Fruit fly (Drosophila melanogaster) whole organism, embryonic: Measurements from ENCODE around the gene CG34295.

Experiments used
- Atf-2 ChIP-seq: fragments of 200-800 bp; sonication (Bioruptor generic); optimal IDR thresholded peaks from 2 replicates; lab custom pipeline; 2016; ENCODE audit warnings: missing biosample characterization, missing genetic modification characterization
- B-H1 ChIP-seq: fragments of 200-800 bp; sonication (Bioruptor generic); IDR thresholded peaks from 3 replicates; pipeline ENCODE4 v1.3.6; 2022; ENCODE audit warnings: missing biosample characterization, missing genetic modification characterization
- B-H2 ChIP-seq: fragments of 200-800 bp; sonication (Bioruptor generic); optimal IDR thresholded peaks from 2 replicates; lab custom pipeline; 2018; ENCODE audit warnings: missing biosample characterization, mild to moderate bottlenecking, missing genetic modification characterization
- CG10565 ChIP-seq: fragments of 200-800 bp; sonication (Bioruptor generic); optimal IDR thresholded peaks from 3 replicates; lab custom pipeline; 2016; ENCODE audit warnings: missing biosample characterization, mild to moderate bottlenecking, missing genetic modification characterization
- CG12219 ChIP-seq: fragments of 200-800 bp; sonication (Bioruptor generic); optimal IDR thresholded peaks from 3 replicates; lab custom pipeline; 2018; ENCODE audit warnings: missing biosample characterization, mild to moderate bottlenecking, missing genetic modification characterization
- CG12299 ChIP-seq: fragments of 200-800 bp; sonication (Bioruptor generic); optimal IDR thresholded peaks from 2 replicates; lab custom pipeline; 2018; ENCODE audit warnings: missing biosample characterization, mild to moderate bottlenecking, missing genetic modification characterization
- CG13424 ChIP-seq: fragments of 200-800 bp; sonication (Bioruptor generic); optimal IDR thresholded peaks from 2 replicates; lab custom pipeline; 2019; ENCODE audit warnings: missing biosample characterization, mild to moderate bottlenecking, missing genetic modification characterization, moderate library complexity
- CG14710 ChIP-seq: fragments of 200-800 bp; sonication (Bioruptor generic); optimal IDR thresholded peaks from 3 replicates; lab custom pipeline; 2019; ENCODE audit warnings: missing biosample characterization, mild to moderate bottlenecking, missing genetic modification characterization, moderate library complexity
- CG15514 ChIP-seq: fragments of 200-800 bp; sonication (Bioruptor generic); optimal IDR thresholded peaks from 3 replicates; lab custom pipeline; 2017; ENCODE audit warnings: missing biosample characterization, missing genetic modification characterization, mild to moderate bottlenecking, moderate library complexity, missing genetic modification reagents
- CG1602 ChIP-seq: fragments of 200-800 bp; sonication (Bioruptor generic); optimal IDR thresholded peaks from 3 replicates; lab custom pipeline; 2016; ENCODE audit warnings: missing biosample characterization, missing genetic modification characterization
- CG17385 ChIP-seq: fragments of 200-800 bp; sonication (Bioruptor generic); optimal IDR thresholded peaks from 3 replicates; lab custom pipeline; 2018; ENCODE audit warnings: missing biosample characterization, mild to moderate bottlenecking, missing genetic modification characterization
- CG2875 ChIP-seq: fragments of 200-800 bp; sonication (Bioruptor generic); optimal IDR thresholded peaks from 2 replicates; lab custom pipeline; 2017; ENCODE audit warnings: missing biosample characterization, mild to moderate bottlenecking, missing genetic modification characterization, missing genetic modification reagents
- CG33557 ChIP-seq: fragments of 200-800 bp; sonication (Bioruptor generic); optimal IDR thresholded peaks from 2 replicates; lab custom pipeline; 2019; ENCODE audit warnings: missing biosample characterization, mild to moderate bottlenecking, missing genetic modification characterization, moderate library complexity
- CG34422 ChIP-seq: fragments of 200-800 bp; sonication (Bioruptor generic); IDR thresholded peaks from 3 replicates; pipeline ENCODE4 v1.3.6; 2022; ENCODE audit warnings: missing biosample characterization, missing genetic modification characterization
- CG3847 ChIP-seq: fragments of 200-800 bp; sonication (Bioruptor generic); IDR thresholded peaks from 2 replicates; pipeline ENCODE4 v1.3.6; 2022; ENCODE audit warnings: missing biosample characterization, missing genetic modification characterization
- CG4404 ChIP-seq: fragments of 200-800 bp; sonication (Bioruptor generic); IDR thresholded peaks from 2 replicates; pipeline ENCODE4 v1.3.6; 2022; ENCODE audit warnings: missing biosample characterization, missing genetic modification characterization
- CG5953 ChIP-seq: fragments of 200-800 bp; sonication (Bioruptor generic); IDR thresholded peaks from 2 replicates; pipeline ENCODE4 v1.3.6; 2022; ENCODE audit warnings: missing biosample characterization, missing genetic modification characterization
- CG9437 ChIP-seq: fragments of 200-800 bp; sonication (Bioruptor generic); optimal IDR thresholded peaks from 2 replicates; lab custom pipeline; 2018; ENCODE audit warnings: missing biosample characterization, mild to moderate bottlenecking, missing genetic modification characterization
- CG9727 ChIP-seq: fragments of 200-800 bp; sonication (Bioruptor generic); optimal IDR thresholded peaks from 3 replicates; lab custom pipeline; 2017; ENCODE audit warnings: missing biosample characterization, mild to moderate bottlenecking, missing genetic modification characterization
- CoRest ChIP-seq: fragments of 200-800 bp; sonication (Bioruptor generic); optimal IDR thresholded peaks from 3 replicates; lab custom pipeline; 2018; ENCODE audit warnings: missing biosample characterization, mild to moderate bottlenecking, missing genetic modification characterization, moderate library complexity
- Dfd ChIP-seq, 2 experiments: fragments of >200 bp; optimal IDR thresholded peaks; 2 replicates each; lab custom pipeline; 2017; ENCODE audit warnings: missing biosample characterization in 2 of 2, missing genetic modification characterization in 2 of 2
- Dref ChIP-seq: fragments of 200-800 bp; sonication (Bioruptor generic); IDR thresholded peaks from 2 replicates; pipeline ENCODE4 v1.3.6; 2022; ENCODE audit warnings: missing biosample characterization, missing genetic modification characterization
- Nf-YA ChIP-seq: fragments of 200-800 bp; sonication (Bioruptor generic); IDR thresholded peaks from 2 replicates; pipeline ENCODE4 v1.3.6; 2022; ENCODE audit warnings: missing biosample characterization, missing genetic modification characterization
- Opbp ChIP-seq: fragments of 200-800 bp; sonication (Bioruptor generic); IDR thresholded peaks from 3 replicates; pipeline ENCODE4 v1.3.6; 2022; ENCODE audit warnings: missing biosample characterization, missing genetic modification characterization; ENCODE audit not compliant: partially characterized antibody
- Optix ChIP-seq: fragments of 200-800 bp; sonication (Bioruptor generic); IDR thresholded peaks from 3 replicates; pipeline ENCODE4 v1.3.6; 2022; ENCODE audit warnings: missing biosample characterization, missing genetic modification characterization
- Pdp1 ChIP-seq, 2 experiments: fragments of 200-800 bp; sonication (Bioruptor generic); optimal IDR thresholded peaks; 3 replicates each; lab custom pipeline; 2016; ENCODE audit warnings: missing biosample characterization in 2 of 2, missing genetic modification characterization in 2 of 2, mild to moderate bottlenecking in 1 of 2, moderate library complexity in 1 of 2
- Ptx1 ChIP-seq: fragments of 200-800 bp; sonication (Bioruptor generic); IDR thresholded peaks from 2 replicates; pipeline ENCODE4 v1.3.6; 2022; ENCODE audit warnings: missing biosample characterization, missing genetic modification characterization
- Sox102F ChIP-seq: fragments of 200-800 bp; sonication (Bioruptor generic); optimal IDR thresholded peaks from 2 replicates; lab custom pipeline; 2018; ENCODE audit warnings: missing biosample characterization, mild to moderate bottlenecking, missing genetic modification characterization, moderate library complexity
- Spps ChIP-seq: fragments of 200-800 bp; sonication (Bioruptor generic); optimal IDR thresholded peaks from 2 replicates; lab custom pipeline; 2018; ENCODE audit warnings: missing biosample characterization, mild to moderate bottlenecking, missing genetic modification characterization
- Stat92E ChIP-seq, 3 experiments: fragments of >200 bp in 2 of 3; fragments of 200-800 bp in 1 of 3; sonication (Bioruptor generic) in 1 of 3; optimal IDR thresholded peaks; 2 replicates each; lab custom pipeline; 2017 to 2019; ENCODE audit warnings: missing biosample characterization in 3 of 3, missing genetic modification characterization in 3 of 3, mild to moderate bottlenecking in 1 of 3, moderate library complexity in 1 of 3
- Xbp1 ChIP-seq: fragments of 200-800 bp; sonication (Bioruptor generic); optimal IDR thresholded peaks from 3 replicates; lab custom pipeline; 2016; ENCODE audit warnings: missing biosample characterization, mild to moderate bottlenecking, missing genetic modification characterization
- aop ChIP-seq: fragments of 200-800 bp; sonication (Bioruptor generic); IDR thresholded peaks from 2 replicates; pipeline ENCODE4 v1.3.6; 2022; ENCODE audit warnings: missing biosample characterization, missing genetic modification characterization
- ara ChIP-seq: fragments of 200-800 bp; sonication (Bioruptor generic); IDR thresholded peaks from 2 replicates; pipeline ENCODE4 v1.3.6; 2022; ENCODE audit warnings: missing biosample characterization, missing genetic modification characterization
- cad ChIP-seq: fragments of >200 bp; optimal IDR thresholded peaks from 2 replicates; lab custom pipeline; 2017; ENCODE audit warnings: missing biosample characterization, missing genetic modification characterization
- cg ChIP-seq: fragments of 200-800 bp; sonication (Bioruptor generic); optimal IDR thresholded peaks from 3 replicates; lab custom pipeline; 2019; ENCODE audit warnings: missing biosample characterization, mild to moderate bottlenecking, missing genetic modification characterization, moderate library complexity
- fd96Cb ChIP-seq: fragments of 200-800 bp; sonication (Bioruptor generic); optimal IDR thresholded peaks from 2 replicates; lab custom pipeline; 2018; ENCODE audit warnings: missing biosample characterization, mild to moderate bottlenecking, missing genetic modification characterization, moderate library complexity
- gem ChIP-seq: fragments of 200-800 bp; sonication (Bioruptor generic); optimal IDR thresholded peaks from 2 replicates; lab custom pipeline; 2019; ENCODE audit warnings: missing biosample characterization, mild to moderate bottlenecking, missing genetic modification characterization, moderate library complexity
- grn ChIP-seq: fragments of 200-800 bp; sonication (Bioruptor generic); optimal IDR thresholded peaks from 3 replicates; lab custom pipeline; 2017; ENCODE audit warnings: missing biosample characterization, missing genetic modification characterization
- her ChIP-seq: fragments of 200-800 bp; sonication (Bioruptor generic); optimal IDR thresholded peaks from 2 replicates; lab custom pipeline; 2016; ENCODE audit warnings: missing biosample characterization, missing genetic modification characterization
- jumu ChIP-seq: fragments of 200-800 bp; sonication (Bioruptor generic); optimal IDR thresholded peaks from 3 replicates; lab custom pipeline; 2016; ENCODE audit warnings: missing biosample characterization, missing genetic modification characterization
- kay ChIP-seq: fragments of 200-800 bp; sonication (Bioruptor generic); optimal IDR thresholded peaks from 2 replicates; lab custom pipeline; 2016; ENCODE audit warnings: missing biosample characterization, missing genetic modification characterization
- nerfin-1 ChIP-seq: fragments of 200-800 bp; sonication (Bioruptor generic); optimal IDR thresholded peaks from 3 replicates; lab custom pipeline; 2019; ENCODE audit warnings: missing biosample characterization, mild to moderate bottlenecking, missing genetic modification characterization, moderate library complexity
- nom ChIP-seq: fragments of 200-800 bp; sonication (Bioruptor generic); optimal IDR thresholded peaks from 2 replicates; lab custom pipeline; 2017; ENCODE audit warnings: missing biosample characterization, missing genetic modification characterization, mild to moderate bottlenecking, moderate library complexity, missing genetic modification reagents
- oc ChIP-seq: fragments of 200-800 bp; sonication (Bioruptor generic); optimal IDR thresholded peaks from 2 replicates; lab custom pipeline; 2018; ENCODE audit warnings: missing biosample characterization, mild to moderate bottlenecking, missing genetic modification characterization, moderate library complexity
- pb ChIP-seq: fragments of 200-800 bp; sonication (Bioruptor generic); optimal IDR thresholded peaks from 3 replicates; lab custom pipeline; 2016; ENCODE audit warnings: missing biosample characterization, missing genetic modification characterization
- pho ChIP-seq: fragments of 200-800 bp; sonication (Bioruptor generic); optimal IDR thresholded peaks from 2 replicates; lab custom pipeline; 2016; ENCODE audit warnings: missing biosample characterization, missing genetic modification characterization
- prd ChIP-seq, 3 experiments: fragments of >200 bp in 2 of 3; fragments of 200-800 bp in 1 of 3; sonication (Bioruptor generic) in 1 of 3; optimal IDR thresholded peaks in 2 of 3; IDR thresholded peaks in 1 of 3; 2 replicates in 2 of 3; 3 replicates in 1 of 3; pipeline versions ENCODE4 v1.3.6 to Lab custom; 2017 to 2022; ENCODE audit warnings: missing biosample characterization in 1 of 3, missing genetic modification characterization in 1 of 3
- pzg ChIP-seq: fragments of 200-800 bp; sonication (Bioruptor generic); optimal IDR thresholded peaks from 3 replicates; lab custom pipeline; 2018; ENCODE audit warnings: missing biosample characterization, mild to moderate bottlenecking, missing genetic modification characterization, moderate library complexity
- slbo ChIP-seq: fragments of 200-800 bp; sonication (Bioruptor generic); IDR thresholded peaks from 2 replicates; pipeline ENCODE4 v1.3.6; 2022; ENCODE audit warnings: missing biosample characterization, missing genetic modification characterization
- sob ChIP-seq: fragments of 200-800 bp; sonication (Bioruptor generic); IDR thresholded peaks from 2 replicates; pipeline ENCODE4 v1.3.6; 2022; ENCODE audit warnings: missing biosample characterization, missing genetic modification characterization

Gene CG34295

dm6 chr3R:28805164-28805563 is 15.7 kb downstream of the CG34295 start (continued):
- no peak for TF ChIP-seq prd (optimal IDR thresholded peaks at IDR 0.05; lab: Kevin White, UChicago)
- TF ChIP-seq prd (GFP tag; IDR thresholded peaks at IDR 0.05; lab: Robert Waterston, UW) = peak; percentile 43; the same call in 2 of the 3 replicates
- no peak for TF ChIP-seq cad (GFP tag; lab: Kevin White, UChicago)
- TF ChIP-seq CG2875 (GFP tag; lab: Kevin White, UChicago) = no peak
- TF ChIP-seq CG12219 (GFP tag; lab: Kevin White, UChicago) = no peak
- no peak for TF ChIP-seq CG15514 (GFP tag; lab: Kevin White, UChicago)
- TF ChIP-seq CG33557 (GFP tag; lab: Kevin White, UChicago) = peak; percentile 1
- no peak for TF ChIP-seq nerfin-1 (tag; lab: Kevin White, UChicago)
- no peak for TF ChIP-seq kay (GFP tag; lab: Kevin White, UChicago)
- TF ChIP-seq CG3847 (GFP tag; lab: Robert Waterston, UW) = peak; percentile 45; the same call in 1 of the 2 replicates
- TF ChIP-seq CG1602 (GFP tag; lab: Kevin White, UChicago) = peak; percentile 5
- no peak for TF ChIP-seq Nf-YA (GFP tag; lab: Robert Waterston, UW)
- TF ChIP-seq CG4404 (GFP tag; lab: Robert Waterston, UW) = 0 out of 2 replicates have a peak, but pooled peaks have one; percentile 5
- no peak for TF ChIP-seq CG14710
- TF ChIP-seq Optix = peak; percentile 27; the same call in 1 of the 3 replicates
- no peak for TF ChIP-seq slbo (GFP tag; lab: Robert Waterston, UW)
- TF ChIP-seq CG5953 = no peak
- TF ChIP-seq Spps (tag; lab: Kevin White, UChicago) = no peak
- no peak for TF ChIP-seq cg (GFP tag; lab: Kevin White, UChicago)
- TF ChIP-seq CG9727 (GFP tag; lab: Kevin White, UChicago) = no peak
- no peak for TF ChIP-seq pzg (GFP tag; lab: Kevin White, UChicago)
- TF ChIP-seq pb (GFP tag; lab: Kevin White, UChicago) = no peak
- TF ChIP-seq B-H1 (GFP tag; lab: Robert Waterston, UW) = no peak
- TF ChIP-seq CG13424 = peak; percentile 10
- TF ChIP-seq Sox102F = no peak
- TF ChIP-seq gem (tag; lab: Kevin White, UChicago) = peak; percentile 14
- TF ChIP-seq Stat92E (GFP tag; optimal IDR thresholded peaks at IDR 0.05; lab: Kevin White, UChicago) = no peak
- peak; percentile 5 for TF ChIP-seq Xbp1
- no peak for TF ChIP-seq B-H2 (GFP tag; lab: Kevin White, UChicago)
- TF ChIP-seq CG10565 (GFP tag; lab: Kevin White, UChicago) = no peak
- no peak for TF ChIP-seq nom (GFP tag; lab: Kevin White, UChicago)
- no peak for TF ChIP-seq Dfd (GFP tag; optimal IDR thresholded peaks at IDR 0.05; lab: Kevin White, UChicago)
- TF ChIP-seq Opbp (GFP tag; lab: Robert Waterston, UW) = 0 out of 3 replicates have a peak, but pooled peaks have one; percentile 49
- no peak for TF ChIP-seq Atf-2
- no peak for TF ChIP-seq Ptx1
- no peak for TF ChIP-seq CG12299 (tag; lab: Kevin White, UChicago)
- no peak for TF ChIP-seq CG9437 (GFP tag; lab: Kevin White, UChicago)
- TF ChIP-seq grn = no peak
- no peak for TF ChIP-seq her (GFP tag; lab: Kevin White, UChicago)
- TF ChIP-seq oc = no peak
- TF ChIP-seq Dref (GFP tag; lab: Robert Waterston, UW) = no peak
- TF ChIP-seq Pdp1 (GFP tag; optimal IDR thresholded peaks at IDR 0.05; lab: Kevin White, UChicago) = no peak
- TF ChIP-seq jumu (GFP tag; lab: Kevin White, UChicago) = no peak
- TF ChIP-seq ara (GFP tag; lab: Robert Waterston, UW) = no peak
- TF ChIP-seq fd96Cb (tag; lab: Kevin White, UChicago) = no peak
- peak; percentile 28; the same call in 1 of the 2 replicates for TF ChIP-seq sob (GFP tag; lab: Robert Waterston, UW)
- no peak for TF ChIP-seq CG34422 (GFP tag; lab: Robert Waterston, UW)
- peak; percentile 37 for TF ChIP-seq CoRest (tag; lab: Kevin White, UChicago)
- TF ChIP-seq aop (GFP tag; lab: Robert Waterston, UW) = no peak
- TF ChIP-seq CG17385 = no peak
- no peak for TF ChIP-seq pho
